Worm (Caenorhabditis elegans) whole organism, L2 larva: ENCODE data around the gene flh-3.
"Not testable (repeated sequence)": the region's sequence is repeated elsewhere in the genome, so short reads cannot be mapped to it uniquely, and the experiment has no call there.

Source experiments
- C34F6.9 ChIP-seq: fragments of 150-350 bp; optimal IDR thresholded peaks from 2 replicates; lab custom pipeline; 2014; ENCODE audit warnings: missing biosample characterization, missing genetic modification characterization
- F13H6.1 ChIP-seq: sonication (generic microtip); optimal IDR thresholded peaks from 2 replicates; lab custom pipeline; 2016; ENCODE audit warnings: missing genetic modification characterization, missing compliant biosample characterization
- R02D3.7 ChIP-seq: fragments of 150-350 bp; optimal IDR thresholded peaks from 2 replicates; lab custom pipeline; 2014; ENCODE audit warnings: missing biosample characterization, missing genetic modification characterization
- aly-2 ChIP-seq: fragments of 150-350 bp; optimal IDR thresholded peaks from 2 replicates; lab custom pipeline; 2014; ENCODE audit warnings: missing biosample characterization, missing genetic modification characterization
- blmp-1 ChIP-seq: sonication (generic microtip); optimal IDR thresholded peaks from 2 replicates; lab custom pipeline; 2017; ENCODE audit warnings: missing genetic modification characterization, mild to moderate bottlenecking, missing compliant biosample characterization, antibody characterized with exemption, moderate library complexity; ENCODE audit not compliant: insufficient read depth
- ceh-16 ChIP-seq: fragments of 150-350 bp; optimal IDR thresholded peaks from 2 replicates; lab custom pipeline; 2014; ENCODE audit warnings: missing biosample characterization, missing genetic modification characterization
- dmd-4 ChIP-seq: sonication (generic microtip); optimal IDR thresholded peaks from 2 replicates; lab custom pipeline; 2017; ENCODE audit warnings: missing biosample characterization, missing genetic modification characterization
- egl-27 ChIP-seq: sonication (generic microtip); optimal IDR thresholded peaks from 3 replicates; lab custom pipeline; 2017; ENCODE audit warnings: missing biosample characterization, missing genetic modification reagents, missing genetic modification characterization
- elt-1 ChIP-seq: fragments of 150-350 bp; optimal IDR thresholded peaks from 2 replicates; lab custom pipeline; 2014; ENCODE audit warnings: missing biosample characterization, missing genetic modification characterization
- elt-3 ChIP-seq: sonication (generic microtip); optimal IDR thresholded peaks from 2 replicates; lab custom pipeline; 2017; ENCODE audit warnings: missing biosample characterization, missing genetic modification characterization
- fos-1 ChIP-seq: fragments of 150-350 bp; optimal IDR thresholded peaks from 2 replicates; lab custom pipeline; 2014; ENCODE audit warnings: missing biosample characterization, missing genetic modification characterization
- gmeb-1 ChIP-seq: fragments of 150-350 bp; optimal IDR thresholded peaks from 2 replicates; lab custom pipeline; 2014; ENCODE audit warnings: missing biosample characterization, missing genetic modification characterization
- lin-11 ChIP-seq: fragments of 150-350 bp; sonication (generic microtip); optimal IDR thresholded peaks from 2 replicates; lab custom pipeline; 2014; ENCODE audit warnings: missing biosample characterization, missing genetic modification characterization, inconsistent platforms, mixed read lengths
- lin-39 ChIP-seq: fragments of 150-350 bp; optimal IDR thresholded peaks from 2 replicates; lab custom pipeline; 2014; ENCODE audit warnings: missing biosample characterization, missing genetic modification reagents, missing genetic modification characterization
- lsy-2 ChIP-seq, 2 experiments: fragments of 150-350 bp in 1 of 2; sonication (generic microtip) in 1 of 2; optimal IDR thresholded peaks; 2 replicates each; lab custom pipeline; 2014 to 2017; ENCODE audit warnings: missing biosample characterization in 2 of 2, missing genetic modification characterization in 2 of 2
- mab-5 ChIP-seq: fragments of 150-350 bp; optimal IDR thresholded peaks from 2 replicates; lab custom pipeline; 2014; ENCODE audit warnings: missing biosample characterization, missing genetic modification characterization
- mbf-1 ChIP-seq: sonication (generic microtip); optimal IDR thresholded peaks from 2 replicates; lab custom pipeline; 2017; ENCODE audit warnings: missing biosample characterization, missing genetic modification characterization
- mdl-1 ChIP-seq, 2 experiments: fragments of 150-350 bp in 1 of 2; sonication (generic microtip) in 1 of 2; optimal IDR thresholded peaks; 2 replicates each; lab custom pipeline; 2017; ENCODE audit warnings: missing biosample characterization in 2 of 2, missing genetic modification characterization in 2 of 2
- nhr-10 ChIP-seq: sonication (generic microtip); optimal IDR thresholded peaks from 2 replicates; lab custom pipeline; 2017; ENCODE audit warnings: missing biosample characterization, missing genetic modification characterization
- nhr-12 ChIP-seq: fragments of 150-350 bp; optimal IDR thresholded peaks from 2 replicates; lab custom pipeline; 2014; ENCODE audit warnings: missing biosample characterization, missing genetic modification characterization
- nhr-21 ChIP-seq: fragments of 150-350 bp; optimal IDR thresholded peaks from 2 replicates; lab custom pipeline; 2014; ENCODE audit warnings: missing biosample characterization, missing genetic modification characterization
- nhr-237 ChIP-seq: fragments of 150-350 bp; optimal IDR thresholded peaks from 2 replicates; lab custom pipeline; 2014; ENCODE audit warnings: missing biosample characterization, missing genetic modification characterization
- nhr-25 ChIP-seq: fragments of 150-350 bp; sonication (generic microtip); optimal IDR thresholded peaks from 3 replicates; lab custom pipeline; 2014; ENCODE audit warnings: missing biosample characterization, missing genetic modification characterization
- nhr-77 ChIP-seq: fragments of 150-350 bp; optimal IDR thresholded peaks from 2 replicates; lab custom pipeline; 2014; ENCODE audit warnings: missing biosample characterization, missing genetic modification characterization
- skn-1 ChIP-seq: sonication (generic microtip); optimal IDR thresholded peaks from 2 replicates; lab custom pipeline; 2017; ENCODE audit warnings: missing biosample characterization, missing genetic modification characterization
- sma-9 ChIP-seq, 2 experiments: fragments of 150-350 bp in 1 of 2; sonication (generic microtip) in 1 of 2; optimal IDR thresholded peaks; 2 replicates each; lab custom pipeline; 2014 to 2016; ENCODE audit warnings: missing genetic modification characterization in 2 of 2, mild to moderate bottlenecking in 1 of 2, missing biosample characterization in 1 of 2, missing compliant biosample characterization in 1 of 2, missing genetic modification reagents in 1 of 2, moderate library complexity in 1 of 2
- snpc-4 ChIP-seq: fragments of 150-350 bp; optimal IDR thresholded peaks from 2 replicates; lab custom pipeline; 2014; ENCODE audit warnings: missing biosample characterization, missing genetic modification characterization
- unc-39 ChIP-seq: fragments of 150-350 bp; optimal IDR thresholded peaks from 2 replicates; lab custom pipeline; 2014; ENCODE audit warnings: missing biosample characterization, missing genetic modification characterization
- unc-62 ChIP-seq: fragments of 150-350 bp; optimal IDR thresholded peaks from 2 replicates; lab custom pipeline; 2014; ENCODE audit warnings: missing biosample characterization, missing genetic modification reagents, missing genetic modification characterization
- ztf-11 ChIP-seq: sonication (generic microtip); optimal IDR thresholded peaks from 2 replicates; lab custom pipeline; 2017; ENCODE audit warnings: missing biosample characterization, missing genetic modification characterization

Gene flh-3

DNA sequence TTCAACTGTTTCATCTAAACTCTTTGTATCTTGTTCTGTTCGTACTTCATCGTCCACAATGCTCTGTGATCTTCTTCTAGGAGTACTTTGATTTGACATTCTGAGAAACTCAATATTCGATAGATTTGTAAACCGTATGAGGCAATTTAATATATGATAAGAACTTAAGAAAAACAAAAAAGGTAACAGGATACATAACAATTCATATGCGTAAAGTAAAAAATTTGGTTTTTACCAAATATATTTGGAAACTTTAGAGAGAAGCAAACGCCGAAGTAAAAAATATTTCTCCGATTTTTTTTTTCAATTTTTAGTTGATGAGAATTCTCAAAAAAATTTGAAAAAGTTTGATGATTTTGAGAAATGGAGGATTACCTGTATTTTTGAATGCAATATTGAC, 3.4 kb upstream of the flh-3 start, which contains the start of gene Y11D7A.19:
Y11D7A.19 (minus strand) TSS at position 101 of the 400 bp plus-strand sequence.
- TF ChIP-seq sma-9 (GFP tag; optimal IDR thresholded peaks at IDR 0.05; lab: Kevin White, UChicago) = no peak
- no peak for TF ChIP-seq sma-9 (tag; optimal IDR thresholded peaks at IDR 0.05; lab: Kevin White, UChicago)
- TF ChIP-seq F13H6.1 (tag; lab: Kevin White, UChicago) = no peak
- no peak for TF ChIP-seq mdl-1 (tag; optimal IDR thresholded peaks at IDR 0.05; lab: Kevin White, UChicago)
- TF ChIP-seq skn-1 (tag; lab: Kevin White, UChicago) = no peak
- no peak for TF ChIP-seq ceh-16
- no peak for TF ChIP-seq nhr-25 (tag; lab: Kevin White, UChicago)
- TF ChIP-seq, all 48 proteins: peak for 0

DNA sequence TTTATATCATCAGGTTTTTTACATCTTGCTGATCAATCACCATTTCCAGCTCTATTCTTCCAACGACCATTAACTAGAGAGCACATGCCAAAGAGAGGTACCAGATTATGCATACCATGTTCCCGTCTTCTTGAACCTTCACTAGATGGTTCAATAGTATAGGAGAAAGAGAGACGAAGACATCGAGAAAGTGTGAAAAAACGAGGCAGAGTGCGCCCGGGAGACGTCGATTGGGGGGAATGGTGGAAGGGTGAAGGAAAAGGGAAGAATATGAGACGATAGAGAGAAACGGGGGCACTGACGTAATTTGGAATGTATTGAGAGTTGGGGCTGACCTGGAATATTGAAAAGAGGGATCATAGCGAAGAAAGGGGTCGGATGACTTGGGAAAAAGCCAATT, 2.3 kb upstream of the flh-3 start:
- no peak for TF ChIP-seq lin-11

DNA sequence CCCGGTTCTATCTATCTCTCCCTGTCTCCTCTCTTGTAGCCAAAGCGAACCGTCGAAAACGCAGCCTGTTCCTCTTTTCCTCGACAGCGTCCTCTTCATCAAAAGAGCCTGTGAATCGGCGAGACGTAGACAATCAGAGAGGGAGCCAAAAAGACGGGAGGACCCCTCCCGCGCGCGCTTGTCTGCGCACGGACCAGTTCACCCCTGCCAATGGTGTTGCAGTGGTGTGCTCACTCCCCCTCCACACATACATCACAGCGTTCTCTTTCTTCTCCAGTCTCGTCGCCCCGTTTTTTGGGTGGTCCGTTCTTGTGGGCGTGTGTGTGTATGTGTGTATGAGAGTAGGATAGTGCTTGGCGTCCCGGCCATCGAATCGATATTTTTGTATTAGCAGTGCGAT, 980 bp upstream of the flh-3 start:
- no peak for TF ChIP-seq unc-39 (tag; lab: Kevin White, UChicago)
- TF ChIP-seq unc-62 (GFP tag; lab: Kevin White, UChicago) = no peak
- TF ChIP-seq R02D3.7 (tag; lab: Kevin White, UChicago) = no peak
- no peak for TF ChIP-seq nhr-21 (tag; lab: Kevin White, UChicago)
- no peak for TF ChIP-seq egl-27
- TF ChIP-seq gmeb-1 (tag; lab: Kevin White, UChicago) = no peak
- TF ChIP-seq C34F6.9 (tag; lab: Kevin White, UChicago) = no peak
- no peak for TF ChIP-seq mdl-1 (tag; optimal IDR thresholded peaks at IDR 0.05; lab: Kevin White, UChicago)

DNA sequence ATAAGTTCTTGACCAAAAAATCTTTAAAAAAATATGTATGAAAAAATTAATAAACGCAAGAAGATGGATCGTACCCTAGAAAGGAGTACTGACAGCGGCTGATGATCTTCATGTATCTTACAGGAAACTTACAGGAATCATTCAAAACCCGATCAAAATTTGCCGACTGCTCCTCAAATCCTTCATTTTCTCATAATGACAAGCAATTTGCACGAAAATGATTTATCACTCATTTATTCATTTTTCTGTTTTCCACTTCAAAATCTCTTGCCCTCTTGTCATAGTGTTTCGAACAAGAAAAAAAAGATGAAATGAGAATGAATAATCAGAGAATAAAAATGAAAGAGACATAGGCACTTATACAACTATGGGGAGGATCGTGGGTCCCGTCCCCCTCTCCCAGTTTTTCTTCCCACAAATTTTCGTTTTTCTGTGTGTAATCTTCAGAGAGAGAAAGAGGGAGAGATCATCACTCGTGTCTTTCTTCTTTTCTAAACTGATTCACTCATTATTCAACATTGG, 4.2 kb downstream of the flh-3 start, which contains the start of gene nmy-3:
nmy-3 (plus strand) TSS at position 472 of the 522 bp plus-strand sequence.
- TF ChIP-seq unc-62 (GFP tag; lab: Kevin White, UChicago) = no peak
- TF ChIP-seq nhr-237 (tag; lab: Kevin White, UChicago) = no peak
- no peak for TF ChIP-seq blmp-1 (tag; lab: Kevin White, UChicago)
- no peak for TF ChIP-seq nhr-10 (tag; lab: Kevin White, UChicago)
- TF ChIP-seq ztf-11 (tag; lab: Kevin White, UChicago) = no peak
- no peak for TF ChIP-seq sma-9 (GFP tag; optimal IDR thresholded peaks at IDR 0.05; lab: Kevin White, UChicago)
- TF ChIP-seq sma-9 (tag; optimal IDR thresholded peaks at IDR 0.05; lab: Kevin White, UChicago) = no peak
- TF ChIP-seq fos-1 (tag; lab: Kevin White, UChicago) = no peak
- no peak for TF ChIP-seq snpc-4 (tag; lab: Kevin White, UChicago)

DNA sequence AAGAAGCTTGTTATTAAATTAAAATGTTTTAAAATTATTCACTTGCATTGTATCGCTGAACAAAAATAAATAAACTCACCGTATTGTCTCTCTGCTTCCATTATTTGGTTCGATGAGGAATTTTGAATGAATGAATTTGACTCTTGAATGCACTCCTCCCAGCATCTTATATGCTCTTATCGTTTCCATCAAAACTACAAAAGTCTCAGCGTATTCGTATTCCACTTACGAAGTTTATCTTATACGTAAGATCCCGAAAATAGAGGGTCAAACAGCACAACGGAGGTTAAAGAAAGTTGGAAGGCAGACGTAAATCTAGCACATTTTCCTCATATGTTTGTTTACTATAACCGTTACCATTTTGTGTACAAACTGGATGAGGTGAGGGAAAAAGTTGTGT, 16.4 kb downstream of the flh-3 start, which contains the start of gene nhr-267:
nhr-267 (minus strand) TSS at position 101 of the 400 bp plus-strand sequence.
- TF ChIP-seq unc-62 (GFP tag; lab: Kevin White, UChicago); nhr-77 (tag; lab: Kevin White, UChicago); fos-1 (tag; lab: Kevin White, UChicago): not testable (repeated sequence)

DNA sequence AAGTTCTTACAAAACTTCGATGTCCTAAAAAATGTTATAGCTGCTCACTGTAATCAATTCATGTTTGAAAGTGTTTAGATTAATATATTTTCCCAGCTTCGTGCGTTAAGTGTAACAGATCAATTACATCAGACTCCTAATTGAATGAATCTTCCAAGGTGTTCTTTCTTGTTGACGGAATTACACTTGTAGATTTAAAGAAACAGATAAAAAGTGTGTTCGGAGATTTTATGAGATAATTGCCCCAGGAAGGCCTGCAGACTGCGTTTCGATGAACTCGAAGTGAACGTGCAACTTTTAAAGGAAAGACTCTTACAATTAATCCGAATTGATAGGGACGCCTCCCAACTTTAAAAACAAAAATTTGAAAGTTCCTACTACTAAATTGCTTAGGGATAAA, 19.7 kb downstream of the flh-3 start:
- no peak for TF ChIP-seq elt-3 (tag; lab: Kevin White, UChicago)
- peak; percentile 73 for TF ChIP-seq elt-1 (tag; lab: Kevin White, UChicago)

DNA sequence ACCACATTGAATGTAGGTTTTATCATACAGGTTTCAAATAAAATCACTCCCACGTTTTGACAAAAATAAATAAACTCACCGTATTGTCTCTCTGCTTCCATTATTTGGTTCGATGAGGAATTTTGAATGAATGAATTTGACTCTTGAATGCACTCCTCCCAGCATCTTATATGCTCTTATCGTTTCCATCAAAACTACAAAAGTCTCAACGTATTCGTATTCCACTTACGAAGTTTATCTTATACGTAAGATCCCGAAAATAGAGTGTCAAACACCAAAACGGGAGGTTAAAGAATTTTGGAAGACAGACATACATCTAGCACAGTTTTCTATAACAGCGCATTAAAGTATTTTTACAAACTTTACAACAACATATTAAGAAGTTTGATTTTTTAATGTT, 23.9 kb downstream of the flh-3 start, which contains the start of gene nhr-264:
nhr-264 (minus strand) TSS at position 101 of the 400 bp plus-strand sequence.
- TF ChIP-seq ceh-16, aly-2, mbf-1: not testable (repeated sequence)

DNA sequence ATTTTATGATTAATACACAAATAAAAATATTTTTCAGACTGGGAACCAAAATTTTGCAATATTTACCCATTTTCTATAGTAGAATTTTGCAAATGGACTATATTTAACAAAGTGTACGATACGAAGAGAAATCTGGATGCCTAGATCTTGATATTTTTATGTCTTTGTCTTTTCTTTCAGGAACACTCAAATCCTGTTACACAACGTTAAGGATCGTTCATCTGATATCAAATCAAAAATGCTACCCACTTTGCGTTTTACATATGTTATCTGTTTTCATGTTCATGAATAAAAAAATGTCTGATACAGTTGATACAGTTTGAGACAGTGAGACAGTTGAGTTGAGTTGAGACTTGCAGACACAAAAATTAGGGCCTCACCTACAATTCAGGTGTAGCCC, 26.4 kb downstream of the flh-3 start, which contains the start of gene F49C12.1:
F49C12.1 (minus strand) TSS at position 70 of the 400 bp plus-strand sequence.
- TF ChIP-seq elt-3 (tag; lab: Kevin White, UChicago) = no peak
- TF ChIP-seq lin-39 (tag; lab: Kevin White, UChicago) = no peak
- no peak for TF ChIP-seq lsy-2 (tag; optimal IDR thresholded peaks at IDR 0.05; lab: Kevin White, UChicago)
- TF ChIP-seq nhr-10 (tag; lab: Kevin White, UChicago) = no peak
- TF ChIP-seq nhr-12 (tag; lab: Kevin White, UChicago) = no peak
- TF ChIP-seq dmd-4 (tag; lab: Kevin White, UChicago) = no peak
- no peak for TF ChIP-seq mab-5 (tag; lab: Kevin White, UChicago)
